Worm (Caenorhabditis elegans) whole organism, young adult: ENCODE data around the gene F42C5.3.

ENCODE experiments used
- B0261.1 ChIP-seq: sonication (generic microtip); optimal IDR thresholded peaks from 2 replicates; lab custom pipeline; 2016; ENCODE audit warnings: mild to moderate bottlenecking, missing genetic modification characterization, moderate library complexity, missing compliant biosample characterization
- F52B5.7 ChIP-seq: sonication (generic microtip); optimal IDR thresholded peaks from 2 replicates; lab custom pipeline; 2016; ENCODE audit warnings: mild to moderate bottlenecking, missing genetic modification characterization, missing compliant biosample characterization
- him-1 ChIP-seq: sonication (generic microtip); optimal IDR thresholded peaks from 2 replicates; lab custom pipeline; 2016; ENCODE audit warnings: missing genotype, missing genetic modification reagents, missing genetic modification characterization, missing compliant biosample characterization
- nfyb-1 ChIP-seq: fragments of 200-800 bp; sonication (Bioruptor generic); IDR thresholded peaks from 2 replicates; pipeline ENCODE4 v1.3.6; 2022; ENCODE audit warnings: missing genetic modification reagents, missing genetic modification characterization, missing compliant biosample characterization
- nhr-90 ChIP-seq: sonication (generic microtip); optimal IDR thresholded peaks from 2 replicates; lab custom pipeline; 2016; ENCODE audit warnings: missing genotype, mild to moderate bottlenecking, missing genetic modification characterization, missing compliant biosample characterization
- pha-4 ChIP-seq: fragments of 150-350 bp; sonication (generic microtip); optimal IDR thresholded peaks from 2 replicates; lab custom pipeline; 2014; ENCODE audit warnings: missing biosample characterization, missing genetic modification reagents, missing genetic modification characterization
- sea-2 ChIP-seq: fragments of 200-800 bp; sonication (Bioruptor generic); IDR thresholded peaks from 2 replicates; pipeline ENCODE4 v1.3.6; 2022; ENCODE audit warnings: missing genetic modification characterization, missing compliant biosample characterization
- snpc-4 ChIP-seq, 5 experiments: fragments of 150-350 bp in 1 of 5; sonication (generic microtip) in 4 of 5; optimal IDR thresholded peaks; 2 replicates each; lab custom pipeline; 2014 to 2018; ENCODE audit warnings: missing genetic modification characterization in 5 of 5, missing biosample characterization in 3 of 5, antibody characterized with exemption in 2 of 5, mild to moderate bottlenecking in 2 of 5, missing compliant biosample characterization in 2 of 5, missing genotype in 2 of 5, moderate library complexity in 2 of 5, missing genetic modification reagents in 1 of 5
- unc-130 ChIP-seq: sonication (generic microtip); optimal IDR thresholded peaks from 2 replicates; lab custom pipeline; 2016; ENCODE audit warnings: missing genetic modification reagents, missing genetic modification characterization, missing compliant biosample characterization
- ztf-22 ChIP-seq: fragments of 200-800 bp; sonication (Bioruptor generic); optimal IDR thresholded peaks from 2 replicates; lab custom pipeline; 2018; ENCODE audit warnings: mild to moderate bottlenecking, missing genetic modification characterization, moderate library complexity, missing compliant biosample characterization

- TF ChIP-seq F52B5.7 (tag; lab: Kevin White, UChicago), result no peak
- TF ChIP-seq B0261.1 (tag; lab: Kevin White, UChicago), result no peak
- no peak for TF ChIP-seq sea-2 (GFP tag; lab: Robert Waterston, UW)
- TF ChIP-seq nfyb-1 (GFP tag; lab: Robert Waterston, UW), result no peak
- TF ChIP-seq ztf-22 (GFP tag; lab: Kevin White, UChicago), result no peak
- TF ChIP-seq him-1 (tag; lab: Kevin White, UChicago), result no peak
- TF ChIP-seq nhr-90 (tag; lab: Kevin White, UChicago), result no peak
- TF ChIP-seq snpc-4 (GFP tag; optimal IDR thresholded peaks at IDR 0.05; lab: Kevin White, UChicago), result no peak
- TF ChIP-seq snpc-4 (tag; optimal IDR thresholded peaks at IDR 0.05; lab: Kevin White, UChicago), result no peak
- TF ChIP-seq unc-130, result no peak
- TF ChIP-seq pha-4 (tag; lab: Kevin White, UChicago), result no peak
Measured at ce11 chrIV:7323904-7324303, 36.5 kb upstream of the F42C5.3 start.
